Fruit fly (Drosophila melanogaster) whole organism, embryonic: ENCODE measurements around the gene CG9799.
A peak's percentile ranks its signal among the peaks of the same experiment; 100 is the strongest.

Experiments used
- CG11456 ChIP-seq: fragments of 200-800 bp; sonication (Bioruptor generic); IDR thresholded peaks from 3 replicates; pipeline ENCODE4 v1.3.6; 2022; ENCODE audit warnings: missing biosample characterization, missing genetic modification characterization
- CG12071 ChIP-seq: fragments of 200-800 bp; sonication (Bioruptor generic); optimal IDR thresholded peaks from 3 replicates; lab custom pipeline; 2018; ENCODE audit warnings: missing biosample characterization, mild to moderate bottlenecking, missing genetic modification characterization
- CG12299 ChIP-seq: fragments of 200-800 bp; sonication (Bioruptor generic); optimal IDR thresholded peaks from 2 replicates; lab custom pipeline; 2018; ENCODE audit warnings: missing biosample characterization, mild to moderate bottlenecking, missing genetic modification characterization
- CG13894 ChIP-seq: fragments of 200-800 bp; sonication (Bioruptor generic); optimal IDR thresholded peaks from 3 replicates; lab custom pipeline; 2018; ENCODE audit warnings: missing biosample characterization, mild to moderate bottlenecking, missing genetic modification characterization, moderate library complexity
- CG14860 ChIP-seq: fragments of 200-800 bp; sonication (Bioruptor generic); IDR thresholded peaks from 3 replicates; pipeline ENCODE4 v1.3.6; 2022; ENCODE audit warnings: missing biosample characterization, missing genetic modification characterization; ENCODE audit not compliant: partially characterized antibody
- CG1832 ChIP-seq: fragments of 200-800 bp; sonication (Bioruptor generic); optimal IDR thresholded peaks from 2 replicates; lab custom pipeline; 2017; ENCODE audit warnings: missing biosample characterization, mild to moderate bottlenecking, missing genetic modification characterization, inconsistent platforms
- CG2678 ChIP-seq: fragments of 200-800 bp; sonication (Bioruptor generic); optimal IDR thresholded peaks from 3 replicates; lab custom pipeline; 2019; ENCODE audit warnings: missing biosample characterization, mild to moderate bottlenecking, missing genetic modification characterization, moderate library complexity
- CG2712 ChIP-seq: fragments of 200-800 bp; optimal IDR thresholded peaks from 3 replicates; lab custom pipeline; 2019; ENCODE audit warnings: missing biosample characterization, mild to moderate bottlenecking, missing genetic modification characterization, moderate library complexity
- CG30403 ChIP-seq: fragments of 200-800 bp; sonication (Bioruptor generic); optimal IDR thresholded peaks from 3 replicates; lab custom pipeline; 2016; ENCODE audit warnings: missing biosample characterization, missing genetic modification characterization
- CG32767 ChIP-seq: fragments of 200-800 bp; sonication (Bioruptor generic); IDR thresholded peaks from 2 replicates; pipeline ENCODE4 v1.3.6; 2022; ENCODE audit warnings: missing biosample characterization, missing genetic modification characterization
- CG4404 ChIP-seq: fragments of 200-800 bp; sonication (Bioruptor generic); IDR thresholded peaks from 2 replicates; pipeline ENCODE4 v1.3.6; 2022; ENCODE audit warnings: missing biosample characterization, missing genetic modification characterization
- CG5245 ChIP-seq: fragments of 200-800 bp; sonication (Bioruptor generic); optimal IDR thresholded peaks from 3 replicates; lab custom pipeline; 2016; ENCODE audit warnings: missing biosample characterization, missing genetic modification characterization
- CG6813 ChIP-seq: fragments of 200-800 bp; sonication (Bioruptor generic); optimal IDR thresholded peaks from 2 replicates; lab custom pipeline; 2017; ENCODE audit warnings: missing biosample characterization, missing genetic modification characterization, mild to moderate bottlenecking, moderate library complexity, missing genetic modification reagents
- CG7271 ChIP-seq: fragments of 200-800 bp; sonication (Bioruptor generic); optimal IDR thresholded peaks from 2 replicates; lab custom pipeline; 2018; ENCODE audit warnings: missing biosample characterization, mild to moderate bottlenecking, missing genetic modification characterization, moderate library complexity
- CG7556 ChIP-seq: fragments of 200-800 bp; sonication (Bioruptor generic); optimal IDR thresholded peaks from 2 replicates; lab custom pipeline; 2017; ENCODE audit warnings: missing biosample characterization, mild to moderate bottlenecking, missing genetic modification characterization
- CG7839 ChIP-seq: fragments of 200-800 bp; sonication (Bioruptor generic); optimal IDR thresholded peaks from 3 replicates; lab custom pipeline; 2018; ENCODE audit warnings: missing biosample characterization, mild to moderate bottlenecking, missing genetic modification characterization, moderate library complexity
- CG7987 ChIP-seq: fragments of 200-800 bp; sonication (Bioruptor generic); optimal IDR thresholded peaks from 2 replicates; lab custom pipeline; 2018; ENCODE audit warnings: missing biosample characterization, mild to moderate bottlenecking, missing genetic modification characterization, moderate library complexity
- CG8359 ChIP-seq: fragments of 200-800 bp; sonication (Bioruptor generic); optimal IDR thresholded peaks from 2 replicates; lab custom pipeline; 2017; ENCODE audit warnings: missing biosample characterization, mild to moderate bottlenecking, missing genetic modification characterization, borderline replicate concordance
- Camta ChIP-seq: fragments of 200-800 bp; sonication (Bioruptor generic); optimal IDR thresholded peaks from 2 replicates; lab custom pipeline; 2016; ENCODE audit warnings: missing biosample characterization, missing genetic modification characterization
- CoRest ChIP-seq: fragments of 200-800 bp; sonication (Bioruptor generic); optimal IDR thresholded peaks from 3 replicates; lab custom pipeline; 2018; ENCODE audit warnings: missing biosample characterization, mild to moderate bottlenecking, missing genetic modification characterization, moderate library complexity
- Doc2 ChIP-seq: fragments of 200-800 bp; sonication (Bioruptor generic); IDR thresholded peaks from 2 replicates; pipeline ENCODE4 v1.3.6; 2022; ENCODE audit warnings: missing biosample characterization, missing genetic modification characterization
- Ets97D ChIP-seq: fragments of 200-800 bp; sonication (Bioruptor generic); optimal IDR thresholded peaks from 3 replicates; lab custom pipeline; 2016; ENCODE audit warnings: missing biosample characterization, missing genetic modification characterization
- Fer2 ChIP-seq: fragments of 200-800 bp; sonication (Bioruptor generic); optimal IDR thresholded peaks from 2 replicates; lab custom pipeline; 2018; ENCODE audit warnings: missing biosample characterization, mild to moderate bottlenecking, missing genetic modification characterization, moderate library complexity
- Fer3 ChIP-seq: fragments of 200-800 bp; sonication (Bioruptor generic); optimal IDR thresholded peaks from 2 replicates; lab custom pipeline; 2018; ENCODE audit warnings: missing biosample characterization, mild to moderate bottlenecking, missing genetic modification characterization, moderate library complexity
- Hand ChIP-seq: fragments of 200-800 bp; sonication (Bioruptor generic); optimal IDR thresholded peaks from 2 replicates; lab custom pipeline; 2017; ENCODE audit warnings: mild to moderate bottlenecking, missing biosample characterization, missing genetic modification reagents, missing genetic modification characterization
- Lim3 ChIP-seq: fragments of 200-800 bp; sonication (Bioruptor generic); IDR thresholded peaks from 2 replicates; pipeline ENCODE4 v1.3.6; 2022; ENCODE audit warnings: missing biosample characterization, missing genetic modification characterization
- Meics ChIP-seq: fragments of 200-800 bp; sonication (Bioruptor generic); optimal IDR thresholded peaks from 2 replicates; lab custom pipeline; 2017; ENCODE audit warnings: missing biosample characterization, mild to moderate bottlenecking, missing genetic modification characterization
- NFAT ChIP-seq: fragments of 200-800 bp; sonication (Bioruptor generic); IDR thresholded peaks from 2 replicates; pipeline ENCODE4 v1.3.6; 2022; ENCODE audit warnings: missing biosample characterization, missing genetic modification characterization
- Optix ChIP-seq: fragments of 200-800 bp; sonication (Bioruptor generic); IDR thresholded peaks from 3 replicates; pipeline ENCODE4 v1.3.6; 2022; ENCODE audit warnings: missing biosample characterization, missing genetic modification characterization
- Pdp1 ChIP-seq, 2 experiments: fragments of 200-800 bp; sonication (Bioruptor generic); optimal IDR thresholded peaks; 3 replicates each; lab custom pipeline; 2016; ENCODE audit warnings: missing biosample characterization in 2 of 2, missing genetic modification characterization in 2 of 2, mild to moderate bottlenecking in 1 of 2, moderate library complexity in 1 of 2
- TFAM ChIP-seq: fragments of 200-800 bp; sonication (Bioruptor generic); optimal IDR thresholded peaks from 2 replicates; lab custom pipeline; 2017; ENCODE audit warnings: missing biosample characterization, missing genetic modification characterization, inconsistent platforms
- Xbp1 ChIP-seq: fragments of 200-800 bp; sonication (Bioruptor generic); optimal IDR thresholded peaks from 3 replicates; lab custom pipeline; 2016; ENCODE audit warnings: missing biosample characterization, mild to moderate bottlenecking, missing genetic modification characterization
- bab2 ChIP-seq: fragments of 200-800 bp; sonication (Bioruptor generic); optimal IDR thresholded peaks from 2 replicates; lab custom pipeline; 2016; ENCODE audit warnings: missing biosample characterization, missing genetic modification characterization
- bcd ChIP-seq: fragments of 200-800 bp; sonication (Bioruptor generic); optimal IDR thresholded peaks from 2 replicates; lab custom pipeline; 2017; ENCODE audit warnings: missing biosample characterization, mild to moderate bottlenecking, missing genetic modification characterization
- bigmax ChIP-seq: fragments of 200-800 bp; sonication (Bioruptor generic); optimal IDR thresholded peaks from 2 replicates; lab custom pipeline; 2018; ENCODE audit warnings: missing biosample characterization, mild to moderate bottlenecking, missing genetic modification characterization
- caup ChIP-seq: fragments of 200-800 bp; sonication (Bioruptor generic); optimal IDR thresholded peaks from 3 replicates; lab custom pipeline; 2017; ENCODE audit warnings: missing biosample characterization, mild to moderate bottlenecking, missing genetic modification characterization, moderate library complexity; ENCODE audit not compliant: severe bottlenecking
- chn ChIP-seq: fragments of 200-800 bp; sonication (Bioruptor generic); optimal IDR thresholded peaks from 2 replicates; lab custom pipeline; 2016; ENCODE audit warnings: missing biosample characterization, missing genetic modification characterization
- dysf ChIP-seq: fragments of 200-800 bp; sonication (Bioruptor generic); IDR thresholded peaks from 3 replicates; pipeline ENCODE4 v1.3.6; 2022; ENCODE audit warnings: missing biosample characterization, missing genetic modification characterization
- exex ChIP-seq: fragments of 200-800 bp; sonication (Bioruptor generic); optimal IDR thresholded peaks from 4 replicates; lab custom pipeline; 2018; ENCODE audit warnings: missing biosample characterization, mild to moderate bottlenecking, missing genetic modification characterization, moderate library complexity
- eyg ChIP-seq: fragments of 200-800 bp; sonication (Bioruptor generic); optimal IDR thresholded peaks from 3 replicates; lab custom pipeline; 2016; ENCODE audit warnings: missing biosample characterization, missing genetic modification characterization
- fd64A ChIP-seq: fragments of 200-800 bp; sonication (Bioruptor generic); optimal IDR thresholded peaks from 3 replicates; lab custom pipeline; 2018; ENCODE audit warnings: missing biosample characterization, mild to moderate bottlenecking, missing genetic modification characterization
- ftz-f1 ChIP-seq: fragments of 200-800 bp; sonication (Bioruptor generic); optimal IDR thresholded peaks from 2 replicates; lab custom pipeline; 2016; ENCODE audit warnings: missing biosample characterization, missing genetic modification characterization
- fu2 ChIP-seq: fragments of 200-800 bp; sonication (Bioruptor generic); optimal IDR thresholded peaks from 2 replicates; lab custom pipeline; 2016; ENCODE audit warnings: missing biosample characterization, missing genetic modification characterization
- gce ChIP-seq: fragments of 200-800 bp; sonication (Bioruptor generic); IDR thresholded peaks from 3 replicates; pipeline ENCODE4 v1.3.6; 2022; ENCODE audit warnings: missing biosample characterization, missing genetic modification characterization
- gcm2 ChIP-seq: fragments of 200-800 bp; sonication (Bioruptor generic); optimal IDR thresholded peaks from 2 replicates; lab custom pipeline; 2016; ENCODE audit warnings: missing biosample characterization, missing genetic modification characterization
- hbn ChIP-seq: fragments of 200-800 bp; sonication (Bioruptor generic); IDR thresholded peaks from 2 replicates; pipeline ENCODE4 v1.3.6; 2022; ENCODE audit warnings: missing biosample characterization, missing genetic modification characterization; ENCODE audit not compliant: partially characterized antibody
- odd ChIP-seq: fragments of 200-800 bp; sonication (Bioruptor generic); optimal IDR thresholded peaks from 2 replicates; lab custom pipeline; 2017; ENCODE audit warnings: missing biosample characterization, mild to moderate bottlenecking, missing genetic modification characterization
- sens ChIP-seq: fragments of 200-800 bp; sonication (Bioruptor generic); peaks from one replicate; lab custom pipeline; 2016; ENCODE audit warnings: missing biosample characterization, missing genetic modification characterization
- tgo ChIP-seq: fragments of 200-800 bp; sonication (Bioruptor generic); IDR thresholded peaks from 3 replicates; pipeline ENCODE4 v1.3.6; 2022; ENCODE audit warnings: missing biosample characterization, missing genetic modification characterization
- unpg ChIP-seq: fragments of 200-800 bp; sonication (Bioruptor generic); optimal IDR thresholded peaks from 3 replicates; lab custom pipeline; 2018; ENCODE audit warnings: missing biosample characterization, mild to moderate bottlenecking, missing genetic modification characterization, moderate library complexity

The CG9799 gene

DNA sequence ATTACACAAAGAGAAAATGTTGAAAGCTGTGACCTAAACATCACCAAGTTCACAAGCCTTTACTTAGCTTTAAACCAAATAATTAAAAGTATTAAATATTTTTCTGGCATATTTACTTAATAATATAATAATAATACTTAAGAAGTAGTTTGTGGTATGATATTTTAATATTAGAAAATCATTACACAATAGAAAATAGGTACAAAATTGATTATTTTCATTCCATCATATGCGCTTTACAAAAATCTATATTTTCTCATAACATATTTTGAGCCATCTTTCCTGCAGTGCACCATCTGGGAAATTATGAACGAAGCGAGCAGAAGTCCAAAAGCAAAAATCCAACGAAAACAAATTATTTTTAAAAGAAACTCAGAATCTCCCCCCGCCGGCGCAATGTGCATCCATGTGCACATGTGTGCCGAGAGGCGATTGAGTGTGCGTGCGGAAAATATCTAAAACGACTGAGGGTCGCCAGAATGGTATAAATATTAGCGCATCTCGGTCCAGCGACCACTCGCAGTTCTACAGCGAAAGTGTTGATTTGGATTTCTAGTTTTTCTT lies 37.0 kb upstream of the CG9799 start, which contains the start of gene Act87E (continued):
- no peak for TF ChIP-seq Camta (GFP tag; lab: Kevin White, UChicago)
- no peak for TF ChIP-seq Doc2 (GFP tag; lab: Robert Waterston, UW)
- peak; percentile 81 for TF ChIP-seq CG7556 (GFP tag; lab: Kevin White, UChicago)
- no peak for TF ChIP-seq fu2 (GFP tag; lab: Kevin White, UChicago)
- TF ChIP-seq Hand (GFP tag; lab: Kevin White, UChicago) = no peak
- TF ChIP-seq CG12299 (tag; lab: Kevin White, UChicago) = no peak
- peak; percentile 83 for TF ChIP-seq CoRest (tag; lab: Kevin White, UChicago)
- no peak for TF ChIP-seq CG14860 (GFP tag; lab: Robert Waterston, UW)
- TF ChIP-seq unpg (GFP tag; lab: Kevin White, UChicago) = peak; percentile 59
- peak; percentile 44; the same call in 1 of the 3 replicates for TF ChIP-seq tgo
- peak; percentile 12 for TF ChIP-seq Fer2 (tag; lab: Kevin White, UChicago)
- no peak for TF ChIP-seq bigmax (GFP tag; lab: Kevin White, UChicago)
- peak; percentile 0 for TF ChIP-seq chn (GFP tag; lab: Kevin White, UChicago)
- TF ChIP-seq Ets97D (GFP tag; lab: Kevin White, UChicago) = no peak
- TF ChIP-seq CG32767 = no peak
- TF ChIP-seq NFAT (GFP tag; lab: Robert Waterston, UW) = no peak
- peak; percentile 63 for TF ChIP-seq bcd (GFP tag; lab: Kevin White, UChicago)
- TF ChIP-seq odd (GFP tag; lab: Kevin White, UChicago) = peak; percentile 57
- no peak for TF ChIP-seq CG5245 (GFP tag; lab: Kevin White, UChicago)
- TF ChIP-seq gce (GFP tag; lab: Robert Waterston, UW) = no peak
- no peak for TF ChIP-seq ftz-f1
- TF ChIP-seq CG1832 (GFP tag; lab: Kevin White, UChicago) = no peak
- TF ChIP-seq Pdp1 (GFP tag; optimal IDR thresholded peaks at IDR 0.05; lab: Kevin White, UChicago) = no peak
- TF ChIP-seq Optix (GFP tag; lab: Robert Waterston, UW) = no peak
- TF ChIP-seq CG7987 (GFP tag; lab: Kevin White, UChicago) = no peak
- no peak for TF ChIP-seq gcm2 (GFP tag; lab: Kevin White, UChicago)
- TF ChIP-seq CG7839 = peak; percentile 78
- no peak for TF ChIP-seq bab2
- peak; percentile 1 for TF ChIP-seq Fer3 (tag; lab: Kevin White, UChicago)
- no peak for TF ChIP-seq hbn (GFP tag; lab: Robert Waterston, UW)
- no peak for TF ChIP-seq caup (GFP tag; lab: Kevin White, UChicago)
- no peak for TF ChIP-seq exex (tag; lab: Kevin White, UChicago)
- TF ChIP-seq CG2678 (tag; lab: Kevin White, UChicago) = peak; percentile 87
- TF ChIP-seq CG4404 (GFP tag; lab: Robert Waterston, UW) = peak; percentile 59
- TF ChIP-seq CG30403 (GFP tag; lab: Kevin White, UChicago) = peak; percentile 79
- no peak for TF ChIP-seq CG7271 (tag; lab: Kevin White, UChicago)
- no peak for TF ChIP-seq CG11456 (GFP tag; lab: Robert Waterston, UW)
- TF ChIP-seq fd64A (GFP tag; lab: Kevin White, UChicago) = no peak
- TF ChIP-seq Lim3 (GFP tag; lab: Robert Waterston, UW) = no peak
- no peak for TF ChIP-seq TFAM (GFP tag; lab: Kevin White, UChicago)
- TF ChIP-seq CG13894 (tag; lab: Kevin White, UChicago) = no peak
- no peak for TF ChIP-seq CG6813
- no peak for TF ChIP-seq CG12071 (GFP tag; lab: Kevin White, UChicago)
- peak; percentile 52 for TF ChIP-seq Xbp1 (GFP tag; lab: Kevin White, UChicago)
- TF ChIP-seq eyg (GFP tag; lab: Kevin White, UChicago) = no peak
- peak; percentile 47 for TF ChIP-seq Meics (GFP tag; lab: Kevin White, UChicago)
- peak; percentile 65; the same call in 2 of the 3 replicates for TF ChIP-seq dysf (GFP tag; lab: Robert Waterston, UW)
- peak; percentile 25 for TF ChIP-seq CG8359
- peak; percentile 87 for TF ChIP-seq CG2712
- peak; percentile 73 for TF ChIP-seq sens
